In genomic region chr3L:9864275-9865052, dm6 we compare ENCODE assay signal across 1 fruit fly cellular context.
TF ChIP-seq lines count a peak whose summit lies in the region.

iPLA2-VIA (minus strand) TSS chr3L:9864349.
Ciz1 (plus strand) TSS chr3L:9864639.

TF ChIP-seq in whole organism, embryonic, 481 proteins besides CTCF, POLR2A, EP300 and RAD21 (continued from another document and continues in another):
- TF ChIP-seq CG12155 (GFP tag; optimal IDR thresholded peaks at IDR 0.05; lab: Kevin White, UChicago) (no peak), CG13424 (tag; optimal IDR thresholded peaks at IDR 0.05; lab: Kevin White, UChicago) (no peak), CG7987 (GFP tag; optimal IDR thresholded peaks at IDR 0.05; lab: Kevin White, UChicago) (no peak), CG18599 (GFP tag; optimal IDR thresholded peaks at IDR 0.05; lab: Kevin White, UChicago) (no peak), gem (tag; optimal IDR thresholded peaks at IDR 0.05; lab: Kevin White, UChicago) (no peak), HLH54F (GFP tag; optimal IDR thresholded peaks at IDR 0.05; lab: Kevin White, UChicago) (peak; percentile 1), vnd (GFP tag; IDR thresholded peaks at IDR 0.05; lab: Robert Waterston, UW; ENCODE audit: partially characterized antibody) (peak; percentile 74), CG9727 (GFP tag; optimal IDR thresholded peaks at IDR 0.05; lab: Kevin White, UChicago) (peak; percentile 23), CG15269 (tag; optimal IDR thresholded peaks at IDR 0.05; lab: Kevin White, UChicago) (no peak), caup (GFP tag; optimal IDR thresholded peaks at IDR 0.05; lab: Kevin White, UChicago; ENCODE audit: severe bottlenecking) (no peak), en (GFP tag; optimal IDR thresholded peaks at IDR 0.05; lab: Kevin White, UChicago) (no peak), CG4282 (GFP tag; optimal IDR thresholded peaks at IDR 0.05; lab: Kevin White, UChicago) (no peak), gce (GFP tag; IDR thresholded peaks at IDR 0.05; lab: Robert Waterston, UW) (no peak), CG34376 (GFP tag; optimal IDR thresholded peaks at IDR 0.05; lab: Kevin White, UChicago) (no peak), CG4404 (GFP tag; IDR thresholded peaks at IDR 0.05; lab: Robert Waterston, UW) (no peak), Deaf1 (tag; optimal IDR thresholded peaks at IDR 0.05; lab: Kevin White, UChicago) (no peak), luna (GFP tag; optimal IDR thresholded peaks at IDR 0.05; lab: Kevin White, UChicago) (no peak), dmrt11E (tag; optimal IDR thresholded peaks at IDR 0.05; lab: Kevin White, UChicago) (no peak), Ssrp (tag; optimal IDR thresholded peaks at IDR 0.05; lab: Kevin White, UChicago) (no peak), Nf-YC (tag; optimal IDR thresholded peaks at IDR 0.05; lab: Kevin White, UChicago) (peak; percentile 50), gro (GFP tag; optimal IDR thresholded peaks at IDR 0.05; lab: Kevin White, UChicago) (no peak), CG10321 (GFP tag; IDR thresholded peaks at IDR 0.05; lab: Robert Waterston, UW) (no peak), ab (GFP tag; optimal IDR thresholded peaks at IDR 0.05; lab: Kevin White, UChicago) (no peak), CG15601 (tag; optimal IDR thresholded peaks at IDR 0.05; lab: Kevin White, UChicago) (no peak), fru (optimal IDR thresholded peaks at IDR 0.05; lab: Kevin White, UChicago) (no peak), pfk (GFP tag; optimal IDR thresholded peaks at IDR 0.05; lab: Kevin White, UChicago) (no peak), CG2199 (GFP tag; IDR thresholded peaks at IDR 0.05; lab: Robert Waterston, UW) (0 out of 3 replicates have a peak, but pooled peaks have one; percentile 73), salm (tag; optimal IDR thresholded peaks at IDR 0.05; lab: Kevin White, UChicago) (no peak), CG30403 (GFP tag; optimal IDR thresholded peaks at IDR 0.05; lab: Kevin White, UChicago) (peak; percentile 51), ap (GFP tag; IDR thresholded peaks at IDR 0.05; lab: Robert Waterston, UW) (no peak), Opbp (GFP tag; IDR thresholded peaks at IDR 0.05; lab: Robert Waterston, UW; ENCODE audit: partially characterized antibody) (peak; percentile 70; the same call in 2 of the 3 replicates), CG16815 (GFP tag; optimal IDR thresholded peaks at IDR 0.05; lab: Kevin White, UChicago) (no peak), dysf (GFP tag; IDR thresholded peaks at IDR 0.05; lab: Robert Waterston, UW) (no peak), CG8388 (GFP tag; optimal IDR thresholded peaks at IDR 0.05; lab: Kevin White, UChicago) (no peak), crp (GFP tag; optimal IDR thresholded peaks at IDR 0.05; lab: Kevin White, UChicago) (no peak), CG30020 (tag; optimal IDR thresholded peaks at IDR 0.05; lab: Kevin White, UChicago) (peak; percentile 59), Bdp1 (GFP tag; optimal IDR thresholded peaks at IDR 0.05; lab: Kevin White, UChicago) (no peak), CG18011 (GFP tag; optimal IDR thresholded peaks at IDR 0.05; lab: Kevin White, UChicago) (no peak), CG10654 (GFP tag; optimal IDR thresholded peaks at IDR 0.05; lab: Kevin White, UChicago) (no peak), btn (GFP tag; optimal IDR thresholded peaks at IDR 0.05; lab: Kevin White, UChicago) (no peak), Optix (GFP tag; IDR thresholded peaks at IDR 0.05; lab: Robert Waterston, UW) (no peak), HLH3B (GFP tag; IDR thresholded peaks at IDR 0.05; lab: Robert Waterston, UW) (no peak), cas (GFP tag; IDR thresholded peaks at IDR 0.05; lab: Robert Waterston, UW) (no peak), CG12744 (GFP tag; optimal IDR thresholded peaks at IDR 0.05; lab: Kevin White, UChicago) (no peak), CG1792 (GFP tag; optimal IDR thresholded peaks at IDR 0.05; lab: Kevin White, UChicago) (no peak), ERR (GFP tag; optimal IDR thresholded peaks at IDR 0.05; lab: Kevin White, UChicago) (no peak), CG7745 (tag; optimal IDR thresholded peaks at IDR 0.05; lab: Kevin White, UChicago) (no peak), Gug (GFP tag; IDR thresholded peaks at IDR 0.05; lab: Robert Waterston, UW) (0 out of 4 replicates have a peak, but pooled peaks have one; percentile 8), mld (GFP tag; IDR thresholded peaks at IDR 0.05; lab: Robert Waterston, UW; ENCODE audit: partially characterized antibody) (peak; percentile 32; the same call in 1 of the 3 replicates), CG12659 (GFP tag; optimal IDR thresholded peaks at IDR 0.05; lab: Kevin White, UChicago) (peak; percentile 84), cad (GFP tag; optimal IDR thresholded peaks at IDR 0.05; lab: Kevin White, UChicago) (no peak), CG13775 (GFP tag; optimal IDR thresholded peaks at IDR 0.05; lab: Kevin White, UChicago) (no peak), Side (GFP tag; optimal IDR thresholded peaks at IDR 0.05; lab: Kevin White, UChicago) (peak; percentile 13), CG13287 (GFP tag; IDR thresholded peaks at IDR 0.05; lab: Robert Waterston, UW; ENCODE audit: partially characterized antibody) (peak; percentile 82), danr (GFP tag; IDR thresholded peaks at IDR 0.05; lab: Robert Waterston, UW) (no peak), CG7963 (GFP tag; IDR thresholded peaks at IDR 0.05; lab: Robert Waterston, UW; ENCODE audit: partially characterized antibody) (peak; percentile 47; the same call in 1 of the 3 replicates), H2.0 (GFP tag; IDR thresholded peaks at IDR 0.05; lab: Robert Waterston, UW) (no peak), CG7786 (GFP tag; optimal IDR thresholded peaks at IDR 0.05; lab: Kevin White, UChicago) (no peak), CG12391 (tag; optimal IDR thresholded peaks at IDR 0.05; lab: Kevin White, UChicago) (peak; percentile 34), CG6765 (GFP tag; optimal IDR thresholded peaks at IDR 0.05; lab: Kevin White, UChicago) (no peak), Sox102F (GFP tag; optimal IDR thresholded peaks at IDR 0.05; lab: Kevin White, UChicago) (no peak), chif (GFP tag; optimal IDR thresholded peaks at IDR 0.05; lab: Kevin White, UChicago) (no peak), CG30431 (GFP tag; optimal IDR thresholded peaks at IDR 0.05; lab: Kevin White, UChicago) (no peak), pb (GFP tag; optimal IDR thresholded peaks at IDR 0.05; lab: Kevin White, UChicago) (no peak), crol (GFP tag; IDR thresholded peaks at IDR 0.05; lab: Robert Waterston, UW) (no peak), rib (GFP tag; IDR thresholded peaks at IDR 0.05; lab: Robert Waterston, UW) (no peak), kay (GFP tag; optimal IDR thresholded peaks at IDR 0.05; lab: Kevin White, UChicago) (no peak), CG9609 (GFP tag; optimal IDR thresholded peaks at IDR 0.05; lab: Kevin White, UChicago) (no peak), ranshi (GFP tag; IDR thresholded peaks at IDR 0.05; lab: Robert Waterston, UW) (no peak), CG17802 (tag; optimal IDR thresholded peaks at IDR 0.05; lab: Kevin White, UChicago) (no peak), CG18262 (tag; optimal IDR thresholded peaks at IDR 0.05; lab: Kevin White, UChicago) (no peak), Eip74EF (GFP tag; optimal IDR thresholded peaks at IDR 0.05; lab: Kevin White, UChicago) (no peak), Nf-YB (GFP tag; optimal IDR thresholded peaks at IDR 0.05; lab: Kevin White, UChicago) (no peak), Atf-2 (GFP tag; optimal IDR thresholded peaks at IDR 0.05; lab: Kevin White, UChicago) (no peak), CG10147 (GFP tag; optimal IDR thresholded peaks at IDR 0.05; lab: Kevin White, UChicago) (no peak), yki (optimal IDR thresholded peaks at IDR 0.05; lab: Kevin White, UChicago) (no peak), Meics (GFP tag; optimal IDR thresholded peaks at IDR 0.05; lab: Kevin White, UChicago) (no peak), gcm2 (GFP tag; optimal IDR thresholded peaks at IDR 0.05; lab: Kevin White, UChicago) (no peak), CG10366 (GFP tag; IDR thresholded peaks at IDR 0.05; lab: Robert Waterston, UW) (no peak), run (tag; optimal IDR thresholded peaks at IDR 0.05; lab: Kevin White, UChicago) (no peak), CG2129 (GFP tag; IDR thresholded peaks at IDR 0.05; lab: Robert Waterston, UW; ENCODE audit: partially characterized antibody) (peak; percentile 52; the same call in 1 of the 2 replicates), CG1647 (GFP tag; optimal IDR thresholded peaks at IDR 0.05; lab: Kevin White, UChicago) (peak; percentile 16), CG4424 (GFP tag; optimal IDR thresholded peaks at IDR 0.05; lab: Kevin White, UChicago) (peak; percentile 32), CG31441 (GFP tag; IDR thresholded peaks at IDR 0.05; lab: Robert Waterston, UW) (no peak), CG11085 (GFP tag; IDR thresholded peaks at IDR 0.05; lab: Robert Waterston, UW) (no peak), HHEX (GFP tag; optimal IDR thresholded peaks at IDR 0.05; lab: Kevin White, UChicago) (no peak), tio (GFP tag; optimal IDR thresholded peaks at IDR 0.05; lab: Kevin White, UChicago) (no peak), CG11504 (tag; optimal IDR thresholded peaks at IDR 0.05; lab: Kevin White, UChicago) (no peak), Lim3 (GFP tag; IDR thresholded peaks at IDR 0.05; lab: Robert Waterston, UW) (no peak), CG7839 (tag; optimal IDR thresholded peaks at IDR 0.05; lab: Kevin White, UChicago) (no peak), Sox100B (GFP tag; optimal IDR thresholded peaks at IDR 0.05; lab: Kevin White, UChicago) (no peak), CG1024 (GFP tag; IDR thresholded peaks at IDR 0.05; lab: Robert Waterston, UW) (no peak), Med (GFP tag; lab: Kevin White, UChicago) (peak; percentile 81), CG9817 (tag; optimal IDR thresholded peaks at IDR 0.05; lab: Kevin White, UChicago) (no peak), hb (GFP tag; IDR thresholded peaks at IDR 0.05; lab: Robert Waterston, UW; ENCODE audit: partially characterized antibody) (peak; percentile 71), lmd (GFP tag; IDR thresholded peaks at IDR 0.05; lab: Robert Waterston, UW) (no peak), CG8290 (GFP tag; optimal IDR thresholded peaks at IDR 0.05; lab: Kevin White, UChicago) (peak; percentile 54), CG8290 (tag; optimal IDR thresholded peaks at IDR 0.05; lab: Kevin White, UChicago) (no peak), tna (GFP tag; IDR thresholded peaks at IDR 0.05; lab: Robert Waterston, UW; ENCODE audit: partially characterized antibody) (0 out of 2 replicates have a peak, but pooled peaks have one; percentile 30), CG34422 (GFP tag; IDR thresholded peaks at IDR 0.05; lab: Robert Waterston, UW) (peak; percentile 55; the same call in 1 of the 3 replicates), wdn (GFP tag; IDR thresholded peaks at IDR 0.05; lab: Robert Waterston, UW) (no peak), gfzf (GFP tag; optimal IDR thresholded peaks at IDR 0.05; lab: Kevin White, UChicago) (peak; percentile 67), ttk (GFP tag; IDR thresholded peaks at IDR 0.05; lab: Robert Waterston, UW) (no peak), CG13123 (GFP tag; optimal IDR thresholded peaks at IDR 0.05; lab: Kevin White, UChicago) (no peak), Stat92E (GFP tag; optimal IDR thresholded peaks at IDR 0.05; lab: Kevin White, UChicago) (no peak), pho (GFP tag; optimal IDR thresholded peaks at IDR 0.05; lab: Kevin White, UChicago) (no peak), CG4617 (GFP tag; optimal IDR thresholded peaks at IDR 0.05; lab: Kevin White, UChicago; ENCODE audit: borderline replicate concordance) (peak; percentile 31), Mad (GFP tag; optimal IDR thresholded peaks at IDR 0.05; lab: Kevin White, UChicago) (no peak), cg (GFP tag; optimal IDR thresholded peaks at IDR 0.05; lab: Kevin White, UChicago) (no peak), CG10462 (GFP tag; optimal IDR thresholded peaks at IDR 0.05; lab: Kevin White, UChicago) (no peak), CG6683 (GFP tag; optimal IDR thresholded peaks at IDR 0.05; lab: Kevin White, UChicago) (no peak), Abd-B (GFP tag; optimal IDR thresholded peaks at IDR 0.05; lab: Kevin White, UChicago) (no peak), D (optimal IDR thresholded peaks at IDR 0.05; lab: Kevin White, UChicago) (no peak), D (GFP tag; optimal IDR thresholded peaks at IDR 0.05; lab: Kevin White, UChicago) (no peak), Hmx (GFP tag; optimal IDR thresholded peaks at IDR 0.05; lab: Kevin White, UChicago) (no peak), ken (GFP tag; IDR thresholded peaks at IDR 0.05; lab: Robert Waterston, UW) (no peak), Hsf (GFP tag; optimal IDR thresholded peaks at IDR 0.05; lab: Kevin White, UChicago) (no peak), CG12942 (GFP tag; optimal IDR thresholded peaks at IDR 0.05; lab: Kevin White, UChicago) (no peak), Rx (GFP tag; IDR thresholded peaks at IDR 0.05; lab: Robert Waterston, UW) (no peak), NK7.1 (GFP tag; optimal IDR thresholded peaks at IDR 0.05; lab: Kevin White, UChicago) (no peak), CG12236 (GFP tag; optimal IDR thresholded peaks at IDR 0.05; lab: Kevin White, UChicago) (no peak), peb (GFP tag; IDR thresholded peaks at IDR 0.05; lab: Robert Waterston, UW) (no peak), dan (GFP tag; IDR thresholded peaks at IDR 0.05; lab: Robert Waterston, UW) (no peak), p53 (GFP tag; optimal IDR thresholded peaks at IDR 0.05; lab: Kevin White, UChicago) (no peak), Dbx (GFP tag; IDR thresholded peaks at IDR 0.05; lab: Robert Waterston, UW) (no peak), tgo (GFP tag; IDR thresholded peaks at IDR 0.05; lab: Robert Waterston, UW) (no peak), dm (GFP tag; optimal IDR thresholded peaks at IDR 0.05; lab: Kevin White, UChicago) (no peak), Ada2b (GFP tag; IDR thresholded peaks at IDR 0.05; lab: Robert Waterston, UW) (no peak), CG6813 (GFP tag; optimal IDR thresholded peaks at IDR 0.05; lab: Kevin White, UChicago) (no peak), CG11696 (GFP tag; IDR thresholded peaks at IDR 0.05; lab: Robert Waterston, UW) (no peak), gcm (GFP tag; optimal IDR thresholded peaks at IDR 0.05; lab: Kevin White, UChicago) (no peak), onecut (GFP tag; IDR thresholded peaks at IDR 0.05; lab: Robert Waterston, UW) (peak; percentile 92), sd (tag; optimal IDR thresholded peaks at IDR 0.05; lab: Kevin White, UChicago) (no peak), Hr3 (GFP tag; optimal IDR thresholded peaks at IDR 0.05; lab: Kevin White, UChicago) (peak; percentile 14), ham (GFP tag; IDR thresholded peaks at IDR 0.05; lab: Robert Waterston, UW) (no peak), toy (GFP tag; IDR thresholded peaks at IDR 0.05; lab: Robert Waterston, UW) (no peak), Asciz (GFP tag; optimal IDR thresholded peaks at IDR 0.05; lab: Kevin White, UChicago) (no peak), sens (GFP tag; lab: Kevin White, UChicago) (peak; percentile 77)
